Fruit fly (Drosophila melanogaster) whole organism, prepupa: ENCODE data around the gene TBC1D23.

ENCODE experiments used
- CG10631 ChIP-seq: fragments of 200-800 bp; sonication (Bioruptor generic); optimal IDR thresholded peaks from 2 replicates; lab custom pipeline; 2016; ENCODE audit warnings: missing biosample characterization, missing genetic modification characterization
- CG11902 ChIP-seq: fragments of 200-800 bp; sonication (Bioruptor generic); optimal IDR thresholded peaks from 3 replicates; lab custom pipeline; 2016; ENCODE audit warnings: missing biosample characterization, missing genetic modification characterization
- CG16779 ChIP-seq: fragments of 200-800 bp; sonication (Bioruptor generic); optimal IDR thresholded peaks from 3 replicates; lab custom pipeline; 2017; ENCODE audit warnings: missing biosample characterization, mild to moderate bottlenecking, missing genetic modification characterization
- CG32006 ChIP-seq: fragments of 200-800 bp; sonication (Bioruptor generic); optimal IDR thresholded peaks from 3 replicates; lab custom pipeline; 2017; ENCODE audit warnings: missing biosample characterization, mild to moderate bottlenecking, missing genetic modification characterization
- CG34406 ChIP-seq: fragments of 200-800 bp; sonication (Bioruptor generic); optimal IDR thresholded peaks from 3 replicates; lab custom pipeline; 2016; ENCODE audit warnings: missing biosample characterization, missing genetic modification characterization
- CG3919 ChIP-seq: fragments of 200-800 bp; sonication (Bioruptor generic); optimal IDR thresholded peaks from 3 replicates; lab custom pipeline; 2016; ENCODE audit warnings: missing biosample characterization, missing genetic modification characterization
- CG6163 ChIP-seq: fragments of 200-800 bp; sonication (Bioruptor generic); IDR thresholded peaks from 3 replicates; pipeline ENCODE4 v1.3.6; 2022; ENCODE audit warnings: missing biosample characterization, missing genetic modification characterization
- CG6276 ChIP-seq: fragments of 200-800 bp; sonication (Bioruptor generic); optimal IDR thresholded peaks from 2 replicates; lab custom pipeline; 2017; ENCODE audit warnings: missing biosample characterization, mild to moderate bottlenecking, missing genetic modification characterization
- CG6808 ChIP-seq: fragments of 200-800 bp; sonication (Bioruptor generic); optimal IDR thresholded peaks from 3 replicates; lab custom pipeline; 2017; ENCODE audit warnings: missing biosample characterization, missing genetic modification characterization, mild to moderate bottlenecking, moderate library complexity, missing genetic modification reagents
- CG6854 ChIP-seq: fragments of 200-800 bp; sonication (Bioruptor generic); optimal IDR thresholded peaks from 2 replicates; lab custom pipeline; 2017; ENCODE audit warnings: missing biosample characterization, mild to moderate bottlenecking, missing genetic modification characterization
- CG7368 ChIP-seq: fragments of 200-800 bp; sonication (Bioruptor generic); optimal IDR thresholded peaks from 3 replicates; lab custom pipeline; 2016; ENCODE audit warnings: missing biosample characterization, missing genetic modification characterization
- CG8119 ChIP-seq: fragments of 200-800 bp; sonication (Bioruptor generic); IDR thresholded peaks from 3 replicates; pipeline ENCODE4 v1.3.6; 2022; ENCODE audit warnings: missing biosample characterization, missing genetic modification characterization
- Eip78C ChIP-seq: fragments of 200-800 bp; sonication (Bioruptor generic); peaks from one replicate; lab custom pipeline; 2016; ENCODE audit warnings: missing biosample characterization, missing genetic modification characterization
- Eip93F ChIP-seq: fragments of 200-800 bp; sonication (Bioruptor generic); optimal IDR thresholded peaks from 2 replicates; lab custom pipeline; 2016; ENCODE audit warnings: missing biosample characterization, mild to moderate bottlenecking, missing genetic modification characterization
- Ets96B ChIP-seq: fragments of 200-800 bp; optimal IDR thresholded peaks from 2 replicates; lab custom pipeline; 2019; ENCODE audit warnings: missing biosample characterization, mild to moderate bottlenecking, missing genetic modification characterization, moderate library complexity
- Hr4 ChIP-seq: fragments of 200-800 bp; sonication (Bioruptor generic); optimal IDR thresholded peaks from 3 replicates; lab custom pipeline; 2016; ENCODE audit warnings: missing biosample characterization, missing genetic modification characterization
- Lpt ChIP-seq: fragments of 200-800 bp; sonication (Bioruptor generic); optimal IDR thresholded peaks from 3 replicates; lab custom pipeline; 2016; ENCODE audit warnings: missing biosample characterization, missing genetic modification characterization
- Met ChIP-seq: fragments of 200-800 bp; sonication (Bioruptor generic); optimal IDR thresholded peaks from 3 replicates; lab custom pipeline; 2016; ENCODE audit warnings: missing biosample characterization, missing genetic modification characterization
- OdsH ChIP-seq: fragments of 200-800 bp; sonication (Bioruptor generic); optimal IDR thresholded peaks from 3 replicates; lab custom pipeline; 2016; ENCODE audit warnings: missing biosample characterization, missing genetic modification characterization
- Sox102F ChIP-seq: fragments of 200-800 bp; sonication (Bioruptor generic); optimal IDR thresholded peaks from 2 replicates; lab custom pipeline; 2016; ENCODE audit warnings: missing biosample characterization, mild to moderate bottlenecking, missing genetic modification characterization
- achi ChIP-seq: fragments of 200-800 bp; sonication (Bioruptor generic); optimal IDR thresholded peaks from 3 replicates; lab custom pipeline; 2016; ENCODE audit warnings: missing biosample characterization, missing genetic modification characterization
- acj6 ChIP-seq: fragments of 200-800 bp; sonication (Bioruptor generic); optimal IDR thresholded peaks from 3 replicates; lab custom pipeline; 2016; ENCODE audit warnings: missing biosample characterization, missing genetic modification characterization
- dsx ChIP-seq: fragments of 200-800 bp; optimal IDR thresholded peaks from 3 replicates; lab custom pipeline; 2019; ENCODE audit warnings: missing biosample characterization, mild to moderate bottlenecking, missing genetic modification characterization, moderate library complexity; ENCODE audit not compliant: poor library complexity, severe bottlenecking
- eg ChIP-seq: fragments of 200-800 bp; sonication (Bioruptor generic); IDR thresholded peaks from 3 replicates; pipeline ENCODE4 v1.3.6; 2022; ENCODE audit warnings: missing biosample characterization, missing genetic modification characterization
- fd59A ChIP-seq: fragments of 200-800 bp; sonication (Bioruptor generic); optimal IDR thresholded peaks from 2 replicates; lab custom pipeline; 2017; ENCODE audit warnings: missing biosample characterization, mild to moderate bottlenecking, missing genetic modification characterization, missing genetic modification reagents
- fd85E ChIP-seq: fragments of 200-800 bp; sonication (Bioruptor generic); optimal IDR thresholded peaks from 3 replicates; lab custom pipeline; 2016; ENCODE audit warnings: missing biosample characterization, missing genetic modification characterization
- fkh ChIP-seq: fragments of 200-800 bp; sonication (Bioruptor generic); optimal IDR thresholded peaks from 3 replicates; lab custom pipeline; 2017; ENCODE audit warnings: missing biosample characterization, mild to moderate bottlenecking, missing genetic modification characterization, moderate library complexity
- net ChIP-seq: fragments of 200-800 bp; sonication (Bioruptor generic); optimal IDR thresholded peaks from 3 replicates; lab custom pipeline; 2016; ENCODE audit warnings: missing biosample characterization, missing genetic modification characterization
- salr ChIP-seq, 2 experiments: fragments of 200-800 bp; sonication (Bioruptor generic); optimal IDR thresholded peaks; 3 replicates each; lab custom pipeline; 2016 to 2018; ENCODE audit warnings: missing biosample characterization in 2 of 2, missing genetic modification characterization in 2 of 2, mild to moderate bottlenecking in 1 of 2
- ss ChIP-seq, 2 experiments: fragments of 200-800 bp; sonication (Bioruptor generic); optimal IDR thresholded peaks; 2 replicates in 1 of 2; 3 replicates in 1 of 2; lab custom pipeline; 2017 to 2018; ENCODE audit warnings: mild to moderate bottlenecking in 2 of 2, missing biosample characterization in 2 of 2, missing genetic modification characterization in 2 of 2, moderate library complexity in 1 of 2
- svp ChIP-seq: fragments of 200-800 bp; sonication (Bioruptor generic); peaks from one replicate; lab custom pipeline; 2016; ENCODE audit warnings: missing biosample characterization, missing genetic modification characterization
- topi ChIP-seq: fragments of 200-800 bp; sonication (Bioruptor generic); optimal IDR thresholded peaks from 3 replicates; lab custom pipeline; 2016; ENCODE audit warnings: missing biosample characterization, missing genetic modification characterization

TBC1D23 gene

dm6 chr2L:1086312-1086906 is 42.7 kb upstream of the TBC1D23 start (continued):
- TF ChIP-seq CG10631 (GFP tag; lab: Kevin White, UChicago) (no peak), OdsH (GFP tag; lab: Kevin White, UChicago) (no peak), Ets96B (tag; lab: Kevin White, UChicago) (peak; percentile 29), CG11902 (GFP tag; lab: Kevin White, UChicago) (no peak), CG3919 (peak; percentile 29), Eip93F (GFP tag; lab: Kevin White, UChicago) (no peak), fd85E (GFP tag; lab: Kevin White, UChicago) (no peak), CG32006 (no peak)

- TF ChIP-seq salr (GFP tag; optimal IDR thresholded peaks at IDR 0.05; lab: Kevin White, UChicago): no peak
- TF ChIP-seq CG6163: 0 out of 3 replicates have a peak, but pooled peaks have one; percentile 31
- TF ChIP-seq CG3919: no peak
- TF ChIP-seq Sox102F (GFP tag; lab: Kevin White, UChicago): no peak
- TF ChIP-seq net (GFP tag; lab: Kevin White, UChicago): no peak
- TF ChIP-seq fd59A (GFP tag; lab: Kevin White, UChicago): no peak
- peak; percentile 11 for TF ChIP-seq Hr4
- peak; percentile 9 for TF ChIP-seq CG32006
Measured at dm6 chr2L:1091675-1092074, 37.4 kb upstream of the TBC1D23 start.

- TF ChIP-seq Met (GFP tag; lab: Kevin White, UChicago) (no peak), CG34406 (GFP tag; lab: Kevin White, UChicago) (no peak), dsx (GFP tag; lab: Kevin White, UChicago) (no peak), CG6276 (GFP tag; lab: Kevin White, UChicago) (no peak), Eip78C (GFP tag; lab: Kevin White, UChicago) (peak; percentile 6), svp (GFP tag; lab: Kevin White, UChicago) (peak; percentile 69), CG10631 (GFP tag; lab: Kevin White, UChicago) (no peak), fkh (GFP tag; lab: Kevin White, UChicago) (peak; percentile 88), ss (GFP tag; optimal IDR thresholded peaks at IDR 0.05; lab: Kevin White, UChicago) (peak in 1 of 2 experiments; percentile 26), topi (GFP tag; lab: Kevin White, UChicago) (no peak), CG6854 (no peak), acj6 (GFP tag; lab: Kevin White, UChicago) (no peak)
Measured at dm6 chr2L:1094724-1095123, 34.4 kb upstream of the TBC1D23 start.

- TF ChIP-seq svp (GFP tag; lab: Kevin White, UChicago) (peak; percentile 97), Lpt (GFP tag; lab: Kevin White, UChicago) (no peak)
Measured at dm6 chr2L:1095450-1095849, 33.7 kb upstream of the TBC1D23 start.

- TF ChIP-seq CG7368 (no peak), Eip93F (GFP tag; lab: Kevin White, UChicago) (no peak), eg (GFP tag; lab: Robert Waterston, UW) (peak; percentile 65), CG6808 (GFP tag; lab: Kevin White, UChicago) (no peak), achi (GFP tag; lab: Kevin White, UChicago) (no peak), net (GFP tag; lab: Kevin White, UChicago) (peak; percentile 77), svp (GFP tag; lab: Kevin White, UChicago) (peak; percentile 90), CG8119 (GFP tag; lab: Robert Waterston, UW) (peak; percentile 19; the same call in 1 of the 3 replicates), CG16779 (tag; lab: Kevin White, UChicago) (peak; percentile 9)
Measured at dm6 chr2L:1102349-1102748, 26.8 kb upstream of the TBC1D23 start, which contains the start of gene CG4629. CG4629 (minus strand) TSS chr2L:1102504.
